Fruit fly (Drosophila melanogaster) whole organism, wandering third instar larva: ENCODE data around the gene dgt6.

Experiments used
- Abd-B ChIP-seq: fragments of >200 bp; optimal IDR thresholded peaks from 2 replicates; lab custom pipeline; 2017; ENCODE audit warnings: missing biosample characterization, missing genetic modification characterization
- CG9705 ChIP-seq: fragments of 200-800 bp; sonication (Bioruptor generic); optimal IDR thresholded peaks from 2 replicates; lab custom pipeline; 2018; ENCODE audit warnings: missing biosample characterization, mild to moderate bottlenecking, missing genetic modification characterization
- Dif ChIP-seq: fragments of 200-275, 200-300 bp; sonication (Bioruptor generic); optimal IDR thresholded peaks from 2 replicates; lab custom pipeline; 2018; ENCODE audit warnings: missing biosample characterization, missing genetic modification characterization; ENCODE audit not compliant: partially characterized antibody
- Hr83 ChIP-seq: fragments of 200-300 bp; sonication (Bioruptor generic); optimal IDR thresholded peaks from 2 replicates; lab custom pipeline; 2016; ENCODE audit warnings: missing biosample characterization, mild to moderate bottlenecking, missing genetic modification characterization, moderate library complexity; ENCODE audit not compliant: poor library complexity, severe bottlenecking
- OdsH ChIP-seq: fragments of 200-800 bp; sonication (Bioruptor generic); optimal IDR thresholded peaks from 2 replicates; lab custom pipeline; 2016; ENCODE audit warnings: missing biosample characterization, mild to moderate bottlenecking, missing genetic modification characterization
- Sp1 ChIP-seq: fragments of 200-800 bp; sonication (Bioruptor generic); optimal IDR thresholded peaks from 3 replicates; lab custom pipeline; 2019; ENCODE audit warnings: missing biosample characterization, mild to moderate bottlenecking, missing genetic modification characterization, moderate library complexity
- dmrt93B ChIP-seq: fragments of 200-800 bp; sonication (Bioruptor generic); optimal IDR thresholded peaks from 2 replicates; lab custom pipeline; 2018; ENCODE audit warnings: missing biosample characterization, mild to moderate bottlenecking, missing genetic modification characterization
- h ChIP-seq: fragments of 200-800 bp; sonication (Bioruptor generic); optimal IDR thresholded peaks from 3 replicates; lab custom pipeline; 2016; ENCODE audit warnings: missing biosample characterization, mild to moderate bottlenecking, missing genetic modification characterization
- jim ChIP-seq: fragments of 175-275, 200-325 bp; sonication (Bioruptor generic); optimal IDR thresholded peaks from 2 replicates; lab custom pipeline; 2016; ENCODE audit warnings: missing biosample characterization, mild to moderate bottlenecking, missing genetic modification characterization
- pan ChIP-seq: fragments of >200 bp; optimal IDR thresholded peaks from 2 replicates; lab custom pipeline; 2017
- psq ChIP-seq: fragments of 200-800 bp; sonication (Bioruptor generic); optimal IDR thresholded peaks from 3 replicates; lab custom pipeline; 2017; ENCODE audit warnings: missing biosample characterization, mild to moderate bottlenecking, missing genetic modification characterization, moderate library complexity
- sv ChIP-seq: fragments of 200-800 bp; sonication (Bioruptor generic); optimal IDR thresholded peaks from 3 replicates; lab custom pipeline; 2016; ENCODE audit warnings: missing biosample characterization, missing genetic modification characterization
- usp ChIP-seq: fragments of >200 bp; optimal IDR thresholded peaks from 2 replicates; lab custom pipeline; 2017; ENCODE audit warnings: missing biosample characterization, missing genetic modification characterization
- woc ChIP-seq: sonication (Bioruptor generic); optimal IDR thresholded peaks from 2 replicates; lab custom pipeline; 2016; ENCODE audit warnings: missing biosample characterization, mild to moderate bottlenecking, missing genetic modification characterization

DNA sequence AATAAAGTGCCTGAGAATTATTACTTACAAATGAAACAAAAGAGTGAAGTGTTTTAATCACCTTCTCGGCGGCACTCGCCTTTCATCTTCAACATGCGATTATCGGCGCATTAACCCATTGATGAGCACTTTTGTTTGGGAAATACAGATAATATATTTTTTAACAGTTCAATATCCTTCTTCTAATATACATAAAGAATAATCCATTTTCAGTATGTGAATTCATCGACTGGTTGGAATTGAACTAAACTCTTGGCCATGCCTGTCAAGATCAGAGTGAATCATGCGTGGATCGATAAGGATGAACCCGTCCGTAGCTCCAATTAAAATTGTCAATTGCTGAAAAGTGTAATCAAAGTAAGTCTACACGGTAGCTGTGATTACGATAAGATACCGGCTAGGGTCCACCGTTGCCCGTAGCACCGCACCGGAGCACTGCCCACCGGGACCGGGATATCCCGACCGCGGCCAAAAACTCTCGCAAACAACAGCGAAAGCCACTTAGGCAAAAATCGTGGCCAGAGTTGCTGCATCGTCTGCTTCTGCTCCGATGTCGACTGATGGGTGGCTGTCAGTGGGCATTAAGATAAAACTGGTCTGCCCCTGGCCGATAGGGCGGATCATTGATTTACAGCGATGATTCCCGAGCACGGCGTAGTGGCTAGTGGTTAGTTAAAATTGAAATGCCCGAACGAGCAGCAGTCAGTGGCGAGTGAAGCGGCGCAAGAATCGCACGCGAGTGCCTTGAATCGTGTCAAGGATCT, 34.3 kb upstream of the dgt6 start, which contains the start of gene CG11898:
- no peak for TF ChIP-seq woc (GFP tag; lab: Kevin White, UChicago)
- TF ChIP-seq pan (lab: Kevin White, UChicago) = no peak
- no peak for TF ChIP-seq sv (GFP tag; lab: Kevin White, UChicago)
- TF ChIP-seq Hr83 (GFP tag; lab: Kevin White, UChicago) = no peak
- no peak for TF ChIP-seq jim (GFP tag; lab: Kevin White, UChicago)
- TF ChIP-seq Dif (GFP tag; lab: Kevin White, UChicago) = no peak
- TF ChIP-seq h = peak; percentile 78
- no peak for TF ChIP-seq dmrt93B
- TF ChIP-seq Abd-B (GFP tag; lab: Kevin White, UChicago) = no peak
- TF ChIP-seq psq (GFP tag; lab: Kevin White, UChicago) = peak; percentile 16
- no peak for TF ChIP-seq CG9705 (GFP tag; lab: Kevin White, UChicago)
- TF ChIP-seq Sp1 (GFP tag; lab: Kevin White, UChicago) = no peak
- peak; percentile 35 for TF ChIP-seq OdsH (GFP tag; lab: Kevin White, UChicago)
- no peak for TF ChIP-seq usp (GFP tag; lab: Kevin White, UChicago)
